Worm (Caenorhabditis elegans): Measurements from ENCODE around the gene T07G12.2.

The T07G12.2 gene

ce11 chrIV:10571020-10571419 lies 40.5 kb downstream of the T07G12.2 start:
- TF ChIP-seq F44E2.7 (GFP tag; IDR thresholded peaks at IDR 0.05) (no peak), spr-1 (tag; optimal IDR thresholded peaks at IDR 0.05) (no peak), egl-27 (tag; optimal IDR thresholded peaks at IDR 0.05) (no peak), pha-4 (GFP tag; IDR thresholded peaks at IDR 0.05) (no peak), pha-4 (tag; optimal IDR thresholded peaks at IDR 0.05) (no peak), pqm-1 (tag; optimal IDR thresholded peaks at IDR 0.05) (no peak), ceh-62 (tag; optimal IDR thresholded peaks at IDR 0.05) (no peak), daf-8 (GFP tag; IDR thresholded peaks at IDR 0.05) (no peak), nhr-42 (GFP tag; IDR thresholded peaks at IDR 0.05) (no peak), nhr-10 (tag; optimal IDR thresholded peaks at IDR 0.05) (no peak), zag-1 (tag; optimal IDR thresholded peaks at IDR 0.05) (no peak), ZK337.2 (GFP tag; IDR thresholded peaks at IDR 0.05) (no peak)

- TF ChIP-seq fkh-10 (GFP tag; optimal IDR thresholded peaks at IDR 0.05) (peak; percentile 67), ces-1 (GFP tag; optimal IDR thresholded peaks at IDR 0.05) (peak; percentile 81), ceh-32 (tag; optimal IDR thresholded peaks at IDR 0.05; ENCODE audit: poor library complexity) (no peak)
Observed at ce11 chrIV:10573471-10573870, 43.0 kb downstream of the T07G12.2 start.

ce11 chrIV:10574471-10574870 lies 44.0 kb downstream of the T07G12.2 start:
- TF ChIP-seq php-3 (GFP tag; IDR thresholded peaks at IDR 0.05) (no peak), aha-1 (tag) (peak; percentile 81), T26A8.4 (GFP tag; IDR thresholded peaks at IDR 0.05) (no peak)

ce11 chrIV:10576050-10576449 lies 45.5 kb downstream of the T07G12.2 start, which contains the start of gene efn-2:
TSS of gene efn-2 (plus strand) at chrIV:10576350.
- TF ChIP-seq snpc-4 (tag; optimal IDR thresholded peaks at IDR 0.05) (no peak), aha-1 (tag) (peak; percentile 3)

ce11 chrIV:10576624-10577023 lies 46.1 kb downstream of the T07G12.2 start:
- TF ChIP-seq fkh-10 (GFP tag; optimal IDR thresholded peaks at IDR 0.05) (no peak), unc-62 (GFP tag; optimal IDR thresholded peaks at IDR 0.05 in 1 of 2) (peak in 1 of 2 experiments; percentile 24), unc-62 (tag; optimal IDR thresholded peaks at IDR 0.05) (no peak), unc-130 (GFP tag; optimal IDR thresholded peaks at IDR 0.05) (no peak)

- TF ChIP-seq dpl-1 (GFP tag; optimal IDR thresholded peaks at IDR 0.05) (no peak), zfp-2 (tag; optimal IDR thresholded peaks at IDR 0.05) (no peak), aha-1 (tag) (peak; percentile 91)
Observed at ce11 chrIV:10577600-10577999, 47.1 kb downstream of the T07G12.2 start.

- TF ChIP-seq dmd-9 (GFP tag; IDR thresholded peaks at IDR 0.05) (no peak), mxl-2 (GFP tag; conservative IDR thresholded peaks at IDR 0.05) (no peak), Y75B8A.6 (GFP tag; IDR thresholded peaks at IDR 0.05) (no peak), mdt-29 (GFP tag; IDR thresholded peaks at IDR 0.05) (no peak), fos-1 (tag; optimal IDR thresholded peaks at IDR 0.05) (no peak), ceh-28 (tag; optimal IDR thresholded peaks at IDR 0.05) (no peak), pha-4 (GFP tag; IDR thresholded peaks at IDR 0.05) (no peak), pha-4 (tag; optimal IDR thresholded peaks at IDR 0.05) (no peak), hlh-30 (tag; optimal IDR thresholded peaks at IDR 0.05; ENCODE audit: insufficient read depth) (no peak), duxl-1 (tag; optimal IDR thresholded peaks at IDR 0.05; ENCODE audit: poor library complexity) (no peak), ctbp-1 (GFP tag; IDR thresholded peaks at IDR 0.05) (no peak), ceh-82 (tag; optimal IDR thresholded peaks at IDR 0.05) (no peak), lir-3 (tag; optimal IDR thresholded peaks at IDR 0.05) (no peak), D1046.2 (GFP tag; IDR thresholded peaks at IDR 0.05) (no peak), sdz-12 (GFP tag; optimal IDR thresholded peaks at IDR 0.05) (no peak), mep-1 (tag; optimal IDR thresholded peaks at IDR 0.05) (no peak)
Observed at ce11 chrIV:10578367-10578766, 47.9 kb downstream of the T07G12.2 start, which contains the start of gene lgc-43. TSS of gene lgc-43 (plus strand) at chrIV:10578667.
